Worm (Caenorhabditis elegans) whole organism, L4/young adult: Measurements from ENCODE around the gene F42A9.3.

Experiments used
- dao-5 ChIP-seq: sonication (generic microtip); optimal IDR thresholded peaks from 2 replicates; lab custom pipeline; 2016; ENCODE audit warnings: missing genotype, missing genetic modification characterization, moderate library complexity, missing compliant biosample characterization
- him-1 ChIP-seq: sonication (generic microtip); optimal IDR thresholded peaks from 2 replicates; lab custom pipeline; 2016; ENCODE audit warnings: missing genotype, missing genetic modification reagents, missing genetic modification characterization, missing compliant biosample characterization

ce11 chrIV:8608934-8609333 lies 8.1 kb upstream of the F42A9.3 start, which contains the start of gene F42A9.6:
- TF ChIP-seq him-1 (tag; lab: Kevin White, UChicago) (no peak), dao-5 (tag; lab: Kevin White, UChicago) (no peak)
